Fruit fly (Drosophila melanogaster) whole organism, embryonic: ENCODE measurements around the gene idc.

ENCODE experiments used
- Bgb ChIP-seq: fragments of 200-800 bp; sonication (Bioruptor generic); IDR thresholded peaks from 2 replicates; pipeline ENCODE4 v1.3.6; 2022; ENCODE audit warnings: missing biosample characterization, missing genetic modification characterization; ENCODE audit not compliant: partially characterized antibody
- CG12391 ChIP-seq: fragments of 200-800 bp; sonication (Bioruptor generic); optimal IDR thresholded peaks from 3 replicates; lab custom pipeline; 2018; ENCODE audit warnings: missing biosample characterization, mild to moderate bottlenecking, missing genetic modification characterization, moderate library complexity
- CG14441 ChIP-seq: fragments of 200-800 bp; sonication (Bioruptor generic); IDR thresholded peaks from 2 replicates; pipeline ENCODE4 v1.3.6; 2022; ENCODE audit warnings: missing biosample characterization, missing genetic modification characterization
- CG16815 ChIP-seq: fragments of 200-800 bp; sonication (Bioruptor generic); optimal IDR thresholded peaks from 3 replicates; lab custom pipeline; 2017; ENCODE audit warnings: missing biosample characterization, mild to moderate bottlenecking, missing genetic modification characterization
- CG18764 ChIP-seq: fragments of 200-800 bp; sonication (Bioruptor generic); optimal IDR thresholded peaks from 3 replicates; lab custom pipeline; 2016; ENCODE audit warnings: missing biosample characterization, missing genetic modification characterization
- CG31365 ChIP-seq: fragments of 200-800 bp; sonication (Bioruptor generic); optimal IDR thresholded peaks from 2 replicates; lab custom pipeline; 2018; ENCODE audit warnings: missing biosample characterization, mild to moderate bottlenecking, missing genetic modification characterization
- CG3281 ChIP-seq: fragments of 200-800 bp; sonication (Bioruptor generic); optimal IDR thresholded peaks from 3 replicates; lab custom pipeline; 2017; ENCODE audit warnings: missing biosample characterization, mild to moderate bottlenecking, missing genetic modification characterization
- CG34422 ChIP-seq: fragments of 200-800 bp; sonication (Bioruptor generic); IDR thresholded peaks from 3 replicates; pipeline ENCODE4 v1.3.6; 2022; ENCODE audit warnings: missing biosample characterization, missing genetic modification characterization
- CG3726 ChIP-seq: fragments of 200-800 bp; sonication (Bioruptor generic); IDR thresholded peaks from 3 replicates; pipeline ENCODE4, ENCODE4 v1.3.6; 2022; ENCODE audit warnings: missing biosample characterization, missing genetic modification characterization
- CG6689 ChIP-seq: fragments of 200-800 bp; sonication (Bioruptor generic); IDR thresholded peaks from 2 replicates; pipeline ENCODE4 v1.3.6; 2022; ENCODE audit warnings: missing biosample characterization, missing genetic modification characterization
- CG9215 ChIP-seq: fragments of 200-800 bp; sonication (Bioruptor generic); IDR thresholded peaks from 2 replicates; pipeline ENCODE4 v1.3.6; 2022; ENCODE audit warnings: missing biosample characterization, missing genetic modification characterization
- CG9437 ChIP-seq: fragments of 200-800 bp; sonication (Bioruptor generic); optimal IDR thresholded peaks from 2 replicates; lab custom pipeline; 2018; ENCODE audit warnings: missing biosample characterization, mild to moderate bottlenecking, missing genetic modification characterization
- Chrac-16 ChIP-seq: fragments of 200-800 bp; sonication (Bioruptor generic); optimal IDR thresholded peaks from 3 replicates; lab custom pipeline; 2016; ENCODE audit warnings: missing biosample characterization, missing genetic modification characterization
- Deaf1 ChIP-seq: fragments of 200-800 bp; optimal IDR thresholded peaks from 3 replicates; lab custom pipeline; 2019; ENCODE audit warnings: missing biosample characterization, mild to moderate bottlenecking, missing genetic modification characterization, moderate library complexity
- Doc2 ChIP-seq: fragments of 200-800 bp; sonication (Bioruptor generic); IDR thresholded peaks from 2 replicates; pipeline ENCODE4 v1.3.6; 2022; ENCODE audit warnings: missing biosample characterization, missing genetic modification characterization
- Dp ChIP-seq: fragments of 200-800 bp; sonication (Bioruptor generic); optimal IDR thresholded peaks from 2 replicates; lab custom pipeline; 2018; ENCODE audit warnings: missing biosample characterization, mild to moderate bottlenecking, missing genetic modification characterization, moderate library complexity
- Fer1 ChIP-seq: fragments of 200-800 bp; sonication (Bioruptor generic); optimal IDR thresholded peaks from 2 replicates; lab custom pipeline; 2017; ENCODE audit warnings: missing biosample characterization, mild to moderate bottlenecking, missing genetic modification characterization
- H15 ChIP-seq: fragments of 200-800 bp; sonication (Bioruptor generic); IDR thresholded peaks from 3 replicates; pipeline ENCODE4 v1.3.6; 2022; ENCODE audit warnings: missing biosample characterization, missing genetic modification characterization
- Kr ChIP-seq: fragments of 200-800 bp; sonication (Bioruptor generic); optimal IDR thresholded peaks from 2 replicates; lab custom pipeline; 2017; ENCODE audit warnings: missing biosample characterization, mild to moderate bottlenecking, missing genetic modification characterization
- MESR4 ChIP-seq: fragments of 200-800 bp; sonication (Bioruptor generic); optimal IDR thresholded peaks from 2 replicates; lab custom pipeline; 2018; ENCODE audit warnings: missing biosample characterization, mild to moderate bottlenecking, missing genetic modification characterization, moderate library complexity
- MTF-1 ChIP-seq: fragments of 200-800 bp; sonication (Bioruptor generic); optimal IDR thresholded peaks from 2 replicates; lab custom pipeline; 2018; ENCODE audit warnings: missing biosample characterization, mild to moderate bottlenecking, missing genetic modification characterization, borderline replicate concordance
- Oaz ChIP-seq: fragments of 200-800 bp; sonication (Bioruptor generic); IDR thresholded peaks from 2 replicates; pipeline ENCODE4 v1.3.6; 2022; ENCODE audit warnings: missing biosample characterization, missing genetic modification characterization
- Ravus ChIP-seq: fragments of 200-800 bp; sonication (Bioruptor generic); IDR thresholded peaks from 2 replicates; pipeline ENCODE4 v1.3.6; 2022; ENCODE audit warnings: missing biosample characterization, missing genetic modification characterization
- Usf ChIP-seq: fragments of 200-800 bp; sonication (Bioruptor generic); optimal IDR thresholded peaks from 2 replicates; lab custom pipeline; 2017; ENCODE audit warnings: missing genotype, missing biosample characterization, missing genetic modification characterization
- bowl ChIP-seq: fragments of 200-800 bp; sonication (Bioruptor generic); IDR thresholded peaks from 2 replicates; pipeline ENCODE4 v1.3.6; 2022; ENCODE audit warnings: missing biosample characterization, missing genetic modification characterization
- cas ChIP-seq: fragments of 200-800 bp; sonication (Bioruptor generic); IDR thresholded peaks from 2 replicates; pipeline ENCODE4 v1.3.6; 2022; ENCODE audit warnings: missing biosample characterization, missing genetic modification characterization
- cato ChIP-seq: fragments of 200-800 bp; sonication (Bioruptor generic); optimal IDR thresholded peaks from 2 replicates; lab custom pipeline; 2016; ENCODE audit warnings: missing biosample characterization, missing genetic modification characterization, borderline replicate concordance
- corto ChIP-seq: fragments of 200-800 bp; sonication (Bioruptor generic); optimal IDR thresholded peaks from 2 replicates; lab custom pipeline; 2016; ENCODE audit warnings: missing biosample characterization, mild to moderate bottlenecking, missing genetic modification characterization, moderate library complexity
- cwo ChIP-seq: fragments of 200-800 bp; sonication (Bioruptor generic); optimal IDR thresholded peaks from 3 replicates; lab custom pipeline; 2017; ENCODE audit warnings: missing biosample characterization, missing genetic modification characterization, mild to moderate bottlenecking, moderate library complexity, missing genetic modification reagents
- dan ChIP-seq: fragments of 200-800 bp; sonication (Bioruptor generic); IDR thresholded peaks from 2 replicates; pipeline ENCODE4 v1.3.6; 2022; ENCODE audit warnings: missing biosample characterization, missing genetic modification characterization
- dm ChIP-seq: fragments of 200-800 bp; sonication (Bioruptor generic); optimal IDR thresholded peaks from 3 replicates; lab custom pipeline; 2016; ENCODE audit warnings: missing biosample characterization, missing genetic modification characterization
- dmrt11E ChIP-seq: fragments of 200-800 bp; sonication (Bioruptor generic); optimal IDR thresholded peaks from 3 replicates; lab custom pipeline; 2018; ENCODE audit warnings: missing biosample characterization, mild to moderate bottlenecking, missing genetic modification characterization, moderate library complexity
- ems ChIP-seq: fragments of 200-800 bp; sonication (Bioruptor generic); optimal IDR thresholded peaks from 3 replicates; lab custom pipeline; 2016; ENCODE audit warnings: missing biosample characterization, missing genetic modification characterization
- exex ChIP-seq: fragments of 200-800 bp; sonication (Bioruptor generic); optimal IDR thresholded peaks from 4 replicates; lab custom pipeline; 2018; ENCODE audit warnings: missing biosample characterization, mild to moderate bottlenecking, missing genetic modification characterization, moderate library complexity
- fd102C ChIP-seq: fragments of 200-800 bp; sonication (Bioruptor generic); optimal IDR thresholded peaks from 2 replicates; lab custom pipeline; 2018; ENCODE audit warnings: missing biosample characterization, mild to moderate bottlenecking, missing genetic modification characterization, moderate library complexity
- fd64A ChIP-seq: fragments of 200-800 bp; sonication (Bioruptor generic); optimal IDR thresholded peaks from 3 replicates; lab custom pipeline; 2018; ENCODE audit warnings: missing biosample characterization, mild to moderate bottlenecking, missing genetic modification characterization
- gem ChIP-seq: fragments of 200-800 bp; sonication (Bioruptor generic); optimal IDR thresholded peaks from 2 replicates; lab custom pipeline; 2019; ENCODE audit warnings: missing biosample characterization, mild to moderate bottlenecking, missing genetic modification characterization, moderate library complexity
- h ChIP-seq: fragments of >200 bp; optimal IDR thresholded peaks from 2 replicates; lab custom pipeline; 2017
- jumu ChIP-seq: fragments of 200-800 bp; sonication (Bioruptor generic); optimal IDR thresholded peaks from 3 replicates; lab custom pipeline; 2016; ENCODE audit warnings: missing biosample characterization, missing genetic modification characterization
- mam ChIP-seq: fragments of 200-800 bp; sonication (Bioruptor generic); optimal IDR thresholded peaks from 3 replicates; lab custom pipeline; 2016; ENCODE audit warnings: missing biosample characterization, missing genetic modification characterization
- nerfin-1 ChIP-seq: fragments of 200-800 bp; sonication (Bioruptor generic); optimal IDR thresholded peaks from 3 replicates; lab custom pipeline; 2019; ENCODE audit warnings: missing biosample characterization, mild to moderate bottlenecking, missing genetic modification characterization, moderate library complexity
- p53 ChIP-seq: fragments of 200-800 bp; sonication (Bioruptor generic); optimal IDR thresholded peaks from 2 replicates; lab custom pipeline; 2016; ENCODE audit warnings: missing biosample characterization, missing genetic modification characterization
- pita ChIP-seq: fragments of 200-800 bp; sonication (Bioruptor generic); optimal IDR thresholded peaks from 2 replicates; lab custom pipeline; 2017; ENCODE audit warnings: missing biosample characterization, mild to moderate bottlenecking, missing genetic modification characterization
- pum ChIP-seq: fragments of 200-800 bp; sonication (Bioruptor generic); optimal IDR thresholded peaks from 2 replicates; lab custom pipeline; 2016; ENCODE audit warnings: missing biosample characterization, missing genetic modification characterization
- repo ChIP-seq: fragments of 200-800 bp; sonication (Bioruptor generic); optimal IDR thresholded peaks from 2 replicates; lab custom pipeline; 2016; ENCODE audit warnings: missing biosample characterization, missing genetic modification characterization
- scrt ChIP-seq: fragments of 200-800 bp; sonication (Bioruptor generic); optimal IDR thresholded peaks from 2 replicates; lab custom pipeline; 2018; ENCODE audit warnings: missing biosample characterization, mild to moderate bottlenecking, missing genetic modification characterization, moderate library complexity
- sisA ChIP-seq: fragments of 200-800 bp; sonication (Bioruptor generic); IDR thresholded peaks from 2 replicates; pipeline ENCODE4 v1.3.6; 2022; ENCODE audit warnings: missing biosample characterization, missing genetic modification characterization
- slou ChIP-seq: fragments of 200-800 bp; sonication (Bioruptor generic); optimal IDR thresholded peaks from 3 replicates; lab custom pipeline; 2016; ENCODE audit warnings: missing biosample characterization, missing genetic modification characterization
- so ChIP-seq: fragments of 200-800 bp; sonication (Bioruptor generic); IDR thresholded peaks from 3 replicates; pipeline ENCODE4 v1.3.6; 2022; ENCODE audit warnings: missing biosample characterization, missing genetic modification characterization
- sqz ChIP-seq: fragments of 200-800 bp; sonication (Bioruptor generic); optimal IDR thresholded peaks from 3 replicates; lab custom pipeline; 2018; ENCODE audit warnings: missing biosample characterization, mild to moderate bottlenecking, missing genetic modification characterization
- unc-4 ChIP-seq: fragments of 200-800 bp; sonication (Bioruptor generic); IDR thresholded peaks from 2 replicates; pipeline ENCODE4 v1.3.6; 2022; ENCODE audit warnings: missing biosample characterization, missing genetic modification characterization; ENCODE audit not compliant: partially characterized antibody

Gene idc

dm6 chr3R:19998418-19998817 is 33.2 kb upstream of the idc start (continued):
- TF ChIP-seq so (GFP tag; lab: Robert Waterston, UW) (peak; percentile 74), CG3726 (peak; percentile 69; the same call in 2 of the 3 replicates), Oaz (GFP tag; lab: Robert Waterston, UW) (0 out of 2 replicates have a peak, but pooled peaks have one; percentile 41), unc-4 (GFP tag; lab: Robert Waterston, UW) (no peak), dmrt11E (tag; lab: Kevin White, UChicago) (peak; percentile 82), CG14441 (peak; percentile 47; the same call in 1 of the 2 replicates), MESR4 (GFP tag; lab: Kevin White, UChicago) (no peak), dm (GFP tag; lab: Kevin White, UChicago) (peak; percentile 44), Doc2 (no peak), bowl (GFP tag; lab: Robert Waterston, UW) (0 out of 2 replicates have a peak, but pooled peaks have one; percentile 26), Ravus (GFP tag; lab: Robert Waterston, UW) (peak; percentile 17; the same call in 1 of the 2 replicates), Dp (GFP tag; lab: Kevin White, UChicago) (no peak), CG18764 (GFP tag; lab: Kevin White, UChicago) (peak; percentile 56), Fer1 (GFP tag; lab: Kevin White, UChicago) (peak; percentile 46), corto (GFP tag; lab: Kevin White, UChicago) (no peak), CG12391 (tag; lab: Kevin White, UChicago) (peak; percentile 77), mam (GFP tag; lab: Kevin White, UChicago) (peak; percentile 62), Bgb (no peak), Kr (no peak), cato (GFP tag; lab: Kevin White, UChicago) (peak; percentile 62), pita (GFP tag; lab: Kevin White, UChicago) (no peak), CG16815 (GFP tag; lab: Kevin White, UChicago) (peak; percentile 65), CG31365 (tag; lab: Kevin White, UChicago) (no peak), cas (GFP tag; lab: Robert Waterston, UW) (0 out of 2 replicates have a peak, but pooled peaks have one; percentile 37), dan (GFP tag; lab: Robert Waterston, UW) (peak; percentile 64; the same call in 1 of the 2 replicates), Chrac-16 (GFP tag; lab: Kevin White, UChicago) (peak; percentile 71), jumu (GFP tag; lab: Kevin White, UChicago) (peak; percentile 81), sqz (GFP tag; lab: Kevin White, UChicago) (no peak), CG3281 (GFP tag; lab: Kevin White, UChicago) (peak; percentile 14), cwo (GFP tag; lab: Kevin White, UChicago) (no peak), fd102C (GFP tag; lab: Kevin White, UChicago) (no peak), H15 (GFP tag; lab: Robert Waterston, UW) (peak; percentile 81), h (lab: Kevin White, UChicago) (no peak), CG9437 (peak; percentile 46), gem (tag; lab: Kevin White, UChicago) (peak; percentile 85), exex (tag; lab: Kevin White, UChicago) (no peak), slou (no peak), nerfin-1 (peak; percentile 65), Usf (GFP tag; lab: Kevin White, UChicago) (peak; percentile 45), fd64A (GFP tag; lab: Kevin White, UChicago) (peak; percentile 74), CG9215 (GFP tag; lab: Robert Waterston, UW) (peak; percentile 39; the same call in 1 of the 2 replicates), pum (GFP tag; lab: Kevin White, UChicago) (peak; percentile 75), CG34422 (no peak; the same call in none of the 3 replicates), Deaf1 (peak; percentile 14), repo (peak; percentile 50), ems (peak; percentile 23), scrt (peak; percentile 13), CG6689 (GFP tag; lab: Robert Waterston, UW) (peak; percentile 75), MTF-1 (no peak), p53 (GFP tag; lab: Kevin White, UChicago) (no peak), sisA (GFP tag; lab: Robert Waterston, UW) (peak; percentile 85)
